Fruit fly (Drosophila melanogaster) whole organism, embryonic: ENCODE results near the gene Vha16-3.

Experiments used
- Abd-B ChIP-seq: fragments of 200-800 bp; sonication (Bioruptor generic); optimal IDR thresholded peaks from 2 replicates; lab custom pipeline; 2018; ENCODE audit warnings: missing biosample characterization, mild to moderate bottlenecking, missing genetic modification characterization, moderate library complexity
- B-H2 ChIP-seq: fragments of 200-800 bp; sonication (Bioruptor generic); optimal IDR thresholded peaks from 2 replicates; lab custom pipeline; 2018; ENCODE audit warnings: missing biosample characterization, mild to moderate bottlenecking, missing genetic modification characterization
- CG10321 ChIP-seq: fragments of 200-800 bp; sonication (Bioruptor generic); IDR thresholded peaks from 2 replicates; pipeline ENCODE4 v1.3.6; 2022; ENCODE audit warnings: missing biosample characterization, missing genetic modification characterization
- CG11696 ChIP-seq: fragments of 200-800 bp; sonication (Bioruptor generic); IDR thresholded peaks from 2 replicates; pipeline ENCODE4 v1.3.6; 2022; ENCODE audit warnings: missing biosample characterization, missing genetic modification characterization
- CG12659 ChIP-seq: fragments of 200-800 bp; sonication (Bioruptor generic); optimal IDR thresholded peaks from 3 replicates; lab custom pipeline; 2017; ENCODE audit warnings: mild to moderate bottlenecking, missing biosample characterization, missing genetic modification reagents, missing genetic modification characterization
- CG14050 ChIP-seq: fragments of 200-800 bp; sonication (Bioruptor generic); IDR thresholded peaks from 3 replicates; pipeline ENCODE4 v1.3.6; 2022; ENCODE audit warnings: missing biosample characterization, missing genetic modification characterization
- CG14441 ChIP-seq: fragments of 200-800 bp; sonication (Bioruptor generic); IDR thresholded peaks from 2 replicates; pipeline ENCODE4 v1.3.6; 2022; ENCODE audit warnings: missing biosample characterization, missing genetic modification characterization
- CG15269 ChIP-seq: fragments of 200-800 bp; sonication (Bioruptor generic); optimal IDR thresholded peaks from 2 replicates; lab custom pipeline; 2018; ENCODE audit warnings: missing biosample characterization, mild to moderate bottlenecking, missing genetic modification characterization, moderate library complexity
- CG15479 ChIP-seq: fragments of 200-800 bp; sonication (Bioruptor generic); optimal IDR thresholded peaks from 3 replicates; lab custom pipeline; 2019; ENCODE audit warnings: missing biosample characterization, mild to moderate bottlenecking, missing genetic modification characterization, moderate library complexity
- CG15514 ChIP-seq: fragments of 200-800 bp; sonication (Bioruptor generic); optimal IDR thresholded peaks from 3 replicates; lab custom pipeline; 2017; ENCODE audit warnings: missing biosample characterization, missing genetic modification characterization, mild to moderate bottlenecking, moderate library complexity, missing genetic modification reagents
- CG16813 ChIP-seq: fragments of 200-800 bp; sonication (Bioruptor generic); IDR thresholded peaks from 3 replicates; pipeline ENCODE4 v1.3.6; 2022; ENCODE audit warnings: missing biosample characterization, missing genetic modification characterization; ENCODE audit not compliant: partially characterized antibody
- CG17361 ChIP-seq: fragments of 200-800 bp; sonication (Bioruptor generic); IDR thresholded peaks from 3 replicates; pipeline ENCODE4 v1.3.6; 2022; ENCODE audit warnings: missing biosample characterization, missing genetic modification characterization
- CG17829 ChIP-seq: fragments of 200-800 bp; optimal IDR thresholded peaks from 2 replicates; lab custom pipeline; 2019; ENCODE audit warnings: missing biosample characterization, mild to moderate bottlenecking, missing genetic modification characterization, moderate library complexity
- CG18764 ChIP-seq: fragments of 200-800 bp; sonication (Bioruptor generic); optimal IDR thresholded peaks from 3 replicates; lab custom pipeline; 2016; ENCODE audit warnings: missing biosample characterization, missing genetic modification characterization
- CG4617 ChIP-seq: fragments of 200-800 bp; sonication (Bioruptor generic); optimal IDR thresholded peaks from 3 replicates; lab custom pipeline; 2016; ENCODE audit warnings: missing biosample characterization, missing genetic modification characterization, borderline replicate concordance
- CG7987 ChIP-seq: fragments of 200-800 bp; sonication (Bioruptor generic); optimal IDR thresholded peaks from 2 replicates; lab custom pipeline; 2018; ENCODE audit warnings: missing biosample characterization, mild to moderate bottlenecking, missing genetic modification characterization, moderate library complexity
- CG8290 ChIP-seq, 3 experiments: fragments of 200-800 bp; sonication (Bioruptor generic); optimal IDR thresholded peaks; 2 replicates each; lab custom pipeline; 2016 to 2019; ENCODE audit warnings: missing biosample characterization in 3 of 3, missing genetic modification characterization in 3 of 3, mild to moderate bottlenecking in 2 of 3, moderate library complexity in 1 of 3
- CTCF ChIP-seq: fragments of 200-800 bp; sonication (Bioruptor generic); optimal IDR thresholded peaks from 2 replicates; lab custom pipeline; 2017; ENCODE audit warnings: missing biosample characterization, mild to moderate bottlenecking, missing genetic modification characterization, moderate library complexity
- Chrac-16 ChIP-seq: fragments of 200-800 bp; sonication (Bioruptor generic); optimal IDR thresholded peaks from 3 replicates; lab custom pipeline; 2016; ENCODE audit warnings: missing biosample characterization, missing genetic modification characterization
- Doc3 ChIP-seq: fragments of 200-800 bp; sonication (Bioruptor generic); IDR thresholded peaks from 3 replicates; pipeline ENCODE4 v1.3.6; 2022; ENCODE audit warnings: missing biosample characterization, missing genetic modification characterization; ENCODE audit not compliant: partially characterized antibody
- Eip74EF ChIP-seq, 2 experiments: fragments of 200-800 bp in 1 of 2; fragments of >200 bp in 1 of 2; sonication (Bioruptor generic) in 1 of 2; optimal IDR thresholded peaks; 2 replicates each; lab custom pipeline; 2017 to 2019; ENCODE audit warnings: missing biosample characterization in 2 of 2, missing genetic modification characterization in 2 of 2, mild to moderate bottlenecking in 1 of 2, moderate library complexity in 1 of 2
- HmgZ ChIP-seq: fragments of 200-800 bp; sonication (Bioruptor generic); optimal IDR thresholded peaks from 2 replicates; lab custom pipeline; 2018; ENCODE audit warnings: missing biosample characterization, mild to moderate bottlenecking, missing genetic modification characterization
- Hr51 ChIP-seq, 2 experiments: fragments of 200-800 bp; sonication (Bioruptor generic); optimal IDR thresholded peaks; 2 replicates in 1 of 2; 3 replicates in 1 of 2; lab custom pipeline; 2016 to 2018; ENCODE audit warnings: missing biosample characterization in 2 of 2, missing genetic modification characterization in 2 of 2, mild to moderate bottlenecking in 1 of 2, moderate library complexity in 1 of 2
- Lhr ChIP-seq: fragments of 200-800 bp; sonication (Bioruptor generic); optimal IDR thresholded peaks from 3 replicates; lab custom pipeline; 2017; ENCODE audit warnings: mild to moderate bottlenecking, missing biosample characterization, missing genetic modification reagents, missing genetic modification characterization
- MESR4 ChIP-seq: fragments of 200-800 bp; sonication (Bioruptor generic); optimal IDR thresholded peaks from 2 replicates; lab custom pipeline; 2018; ENCODE audit warnings: missing biosample characterization, mild to moderate bottlenecking, missing genetic modification characterization, moderate library complexity
- PHDP ChIP-seq: fragments of 200-800 bp; sonication (Bioruptor generic); optimal IDR thresholded peaks from 3 replicates; lab custom pipeline; 2018; ENCODE audit warnings: missing biosample characterization, mild to moderate bottlenecking, missing genetic modification characterization, moderate library complexity
- Rx ChIP-seq: fragments of 200-800 bp; sonication (Bioruptor generic); IDR thresholded peaks from 2 replicates; pipeline ENCODE4 v1.3.6; 2022; ENCODE audit warnings: missing biosample characterization, missing genetic modification characterization
- Sin3A ChIP-seq: fragments of >200 bp; optimal IDR thresholded peaks from 2 replicates; lab custom pipeline; 2018
- abd-A ChIP-seq: fragments of 200-800 bp; sonication (Bioruptor generic); optimal IDR thresholded peaks from 3 replicates; lab custom pipeline; 2019; ENCODE audit warnings: missing biosample characterization, mild to moderate bottlenecking, missing genetic modification characterization, moderate library complexity
- ac ChIP-seq: fragments of 200-800 bp; sonication (Bioruptor generic); optimal IDR thresholded peaks from 3 replicates; lab custom pipeline; 2017; ENCODE audit warnings: missing biosample characterization, mild to moderate bottlenecking, missing genetic modification characterization
- amos ChIP-seq: fragments of 200-800 bp; sonication (Bioruptor generic); IDR thresholded peaks from 2 replicates; pipeline ENCODE4 v1.3.6; 2022; ENCODE audit warnings: missing biosample characterization, missing genetic modification characterization; ENCODE audit not compliant: partially characterized antibody
- bbx ChIP-seq: fragments of 200-800 bp; sonication (Bioruptor generic); IDR thresholded peaks from 2 replicates; pipeline ENCODE4 v1.3.6; 2022; ENCODE audit warnings: missing biosample characterization, missing genetic modification characterization; ENCODE audit not compliant: partially characterized antibody
- bigmax ChIP-seq: fragments of 200-800 bp; sonication (Bioruptor generic); optimal IDR thresholded peaks from 2 replicates; lab custom pipeline; 2018; ENCODE audit warnings: missing biosample characterization, mild to moderate bottlenecking, missing genetic modification characterization
- cg ChIP-seq: fragments of 200-800 bp; sonication (Bioruptor generic); optimal IDR thresholded peaks from 3 replicates; lab custom pipeline; 2019; ENCODE audit warnings: missing biosample characterization, mild to moderate bottlenecking, missing genetic modification characterization, moderate library complexity
- exex ChIP-seq: fragments of 200-800 bp; sonication (Bioruptor generic); optimal IDR thresholded peaks from 4 replicates; lab custom pipeline; 2018; ENCODE audit warnings: missing biosample characterization, mild to moderate bottlenecking, missing genetic modification characterization, moderate library complexity
- fd3F ChIP-seq: fragments of 200-800 bp; sonication (Bioruptor generic); optimal IDR thresholded peaks from 2 replicates; lab custom pipeline; 2018; ENCODE audit warnings: missing biosample characterization, mild to moderate bottlenecking, missing genetic modification characterization, moderate library complexity
- gfzf ChIP-seq: fragments of 200-800 bp; sonication (Bioruptor generic); optimal IDR thresholded peaks from 2 replicates; lab custom pipeline; 2016; ENCODE audit warnings: missing biosample characterization, mild to moderate bottlenecking, missing genetic modification characterization, moderate library complexity
- pita ChIP-seq: fragments of 200-800 bp; sonication (Bioruptor generic); optimal IDR thresholded peaks from 2 replicates; lab custom pipeline; 2017; ENCODE audit warnings: missing biosample characterization, mild to moderate bottlenecking, missing genetic modification characterization
- prd ChIP-seq, 3 experiments: fragments of >200 bp in 2 of 3; fragments of 200-800 bp in 1 of 3; sonication (Bioruptor generic) in 1 of 3; optimal IDR thresholded peaks in 2 of 3; IDR thresholded peaks in 1 of 3; 2 replicates in 2 of 3; 3 replicates in 1 of 3; pipeline versions ENCODE4 v1.3.6 to Lab custom; 2017 to 2022; ENCODE audit warnings: missing biosample characterization in 1 of 3, missing genetic modification characterization in 1 of 3
- ro ChIP-seq: fragments of 200-800 bp; sonication (Bioruptor generic); IDR thresholded peaks from 2 replicates; pipeline ENCODE4 v1.3.6; 2022; ENCODE audit warnings: missing biosample characterization, missing genetic modification characterization
- row ChIP-seq: fragments of 200-800 bp; sonication (Bioruptor generic); IDR thresholded peaks from 3 replicates; pipeline ENCODE4 v1.3.6; 2022; ENCODE audit warnings: missing biosample characterization, missing genetic modification characterization
- sd ChIP-seq: fragments of 200-800 bp; sonication (Bioruptor generic); optimal IDR thresholded peaks from 3 replicates; lab custom pipeline; 2018; ENCODE audit warnings: missing biosample characterization, mild to moderate bottlenecking, missing genetic modification characterization, moderate library complexity
- seq ChIP-seq: fragments of 200-800 bp; sonication (Bioruptor generic); IDR thresholded peaks from 2 replicates; pipeline ENCODE4 v1.3.6; 2022; ENCODE audit warnings: missing biosample characterization, missing genetic modification characterization
- stwl ChIP-seq: fragments of 200-800 bp; sonication (Bioruptor generic); optimal IDR thresholded peaks from 3 replicates; lab custom pipeline; 2018; ENCODE audit warnings: missing biosample characterization, mild to moderate bottlenecking, missing genetic modification characterization, moderate library complexity
- wdn ChIP-seq: fragments of 200-800 bp; sonication (Bioruptor generic); IDR thresholded peaks from 2 replicates; pipeline ENCODE4 v1.3.6; 2022; ENCODE audit warnings: missing biosample characterization, missing genetic modification characterization
- zen2 ChIP-seq: fragments of 200-800 bp; sonication (Bioruptor generic); IDR thresholded peaks from 3 replicates; pipeline ENCODE4 v1.3.6; 2022; ENCODE audit warnings: missing biosample characterization, missing genetic modification characterization; ENCODE audit not compliant: partially characterized antibody
- zfh2 ChIP-seq: fragments of 200-800 bp; sonication (Bioruptor generic); optimal IDR thresholded peaks from 2 replicates; lab custom pipeline; 2016; ENCODE audit warnings: missing biosample characterization, missing genetic modification characterization

The Vha16-3 gene

DNA sequence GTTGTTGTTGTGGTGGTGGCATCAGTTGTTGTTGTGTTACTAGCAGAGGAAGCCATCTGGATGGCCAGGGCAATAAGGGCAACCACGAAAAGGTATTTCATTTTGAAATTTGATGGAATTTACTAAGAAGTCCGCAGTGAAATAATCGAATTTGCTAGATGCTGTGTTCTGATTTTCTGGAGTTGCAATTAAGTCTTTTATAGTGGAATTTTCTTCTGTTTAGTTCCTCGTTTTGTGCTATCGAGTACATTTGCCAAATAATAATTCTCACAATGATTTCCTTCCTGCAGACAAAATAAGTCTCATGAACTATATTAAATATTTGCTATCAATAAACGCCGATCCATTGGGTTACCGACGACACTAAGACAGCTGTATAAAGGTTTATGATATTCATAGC is 37.4 kb downstream of the Vha16-3 start, which contains the start of gene CG33272 (continued):
- peak; percentile 51 for TF ChIP-seq fd3F (GFP tag; lab: Kevin White, UChicago)
- peak; percentile 22 for TF ChIP-seq CG15269 (tag; lab: Kevin White, UChicago)
- TF ChIP-seq Abd-B (GFP tag; lab: Kevin White, UChicago) = no peak
- no peak for TF ChIP-seq cg (GFP tag; lab: Kevin White, UChicago)

DNA sequence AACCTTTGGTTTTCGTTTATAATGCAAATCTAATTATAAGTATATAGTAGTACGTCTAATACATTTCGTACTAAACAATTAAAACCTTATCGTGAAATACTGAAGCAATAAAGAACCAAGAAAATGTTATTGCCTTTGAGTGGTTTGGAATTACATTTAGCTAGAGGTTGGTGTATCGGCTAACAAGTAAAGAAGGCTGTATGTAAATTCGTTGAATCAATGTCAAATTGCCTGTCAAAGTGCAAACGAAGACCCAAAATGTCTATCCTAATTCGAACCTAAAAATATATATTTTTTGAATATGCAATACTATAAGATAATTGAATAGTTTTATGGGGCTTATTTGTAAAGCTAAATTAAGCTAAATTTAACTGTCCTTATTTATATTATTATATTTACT is 38.2 kb downstream of the Vha16-3 start:
- TF ChIP-seq seq (no peak), Doc3 (GFP tag; lab: Robert Waterston, UW) (no peak), Rx (GFP tag; lab: Robert Waterston, UW) (no peak), HmgZ (tag; lab: Kevin White, UChicago) (peak; percentile 22), row (GFP tag; lab: Robert Waterston, UW) (no peak), Hr51 (GFP tag; optimal IDR thresholded peaks at IDR 0.05; lab: Kevin White, UChicago) (no peak), CG14441 (GFP tag; lab: Robert Waterston, UW) (no peak), B-H2 (GFP tag; lab: Kevin White, UChicago) (no peak), Eip74EF (GFP tag; optimal IDR thresholded peaks at IDR 0.05; lab: Kevin White, UChicago) (no peak), bigmax (GFP tag; lab: Kevin White, UChicago) (peak; percentile 88), sd (tag; lab: Kevin White, UChicago) (peak; percentile 15), gfzf (GFP tag; lab: Kevin White, UChicago) (peak; percentile 33), PHDP (tag; lab: Kevin White, UChicago) (no peak), CG8290 (GFP tag; optimal IDR thresholded peaks at IDR 0.05; lab: Kevin White, UChicago) (no peak), CG8290 (tag; optimal IDR thresholded peaks at IDR 0.05; lab: Kevin White, UChicago) (peak in 1 of 2 experiments; percentile 16), CG17361 (GFP tag; lab: Robert Waterston, UW) (peak; percentile 33; the same call in 1 of the 3 replicates), zfh2 (GFP tag; lab: Kevin White, UChicago) (no peak), CG4617 (no peak), ro (GFP tag; lab: Robert Waterston, UW) (no peak), stwl (tag; lab: Kevin White, UChicago) (peak; percentile 81), CG12659 (peak; percentile 31), amos (GFP tag; lab: Robert Waterston, UW) (peak; percentile 58), CG16813 (peak; percentile 50; the same call in 1 of the 3 replicates), CG10321 (GFP tag; lab: Robert Waterston, UW) (no peak), bbx (0 out of 2 replicates have a peak, but pooled peaks have one; percentile 20), CG15514 (peak; percentile 32), pita (GFP tag; lab: Kevin White, UChicago) (peak; percentile 60), CG11696 (no peak), CG14050 (GFP tag; lab: Robert Waterston, UW) (no peak), Sin3A (lab: Kevin White, UChicago) (no peak), Chrac-16 (GFP tag; lab: Kevin White, UChicago) (no peak), CG18764 (no peak), CTCF (GFP tag; lab: Kevin White, UChicago) (peak; percentile 84), zen2 (no peak), MESR4 (GFP tag; lab: Kevin White, UChicago) (no peak), abd-A (tag; lab: Kevin White, UChicago) (peak; percentile 14), exex (tag; lab: Kevin White, UChicago) (peak; percentile 5), CG17829 (tag; lab: Kevin White, UChicago) (peak; percentile 9), CG15479 (no peak), ac (GFP tag; lab: Kevin White, UChicago) (no peak), prd (optimal IDR thresholded peaks at IDR 0.05; lab: Kevin White, UChicago) (no peak), prd (GFP tag; IDR thresholded peaks at IDR 0.05; lab: Robert Waterston, UW) (no peak), Lhr (GFP tag; lab: Kevin White, UChicago) (peak; percentile 22), CG7987 (GFP tag; lab: Kevin White, UChicago) (no peak), wdn (no peak)
